Worm (Caenorhabditis elegans) whole organism, L4 larva: Measurements from ENCODE around the gene F44F4.9.

Experiments
- D1046.2 ChIP-seq: fragments of 200-800 bp; sonication (Bioruptor generic); IDR thresholded peaks from 2 replicates; pipeline ENCODE4 v1.3.6; 2022; ENCODE audit warnings: missing genetic modification characterization, missing compliant biosample characterization
- F26F4.8 ChIP-seq: fragments of 200-800 bp; sonication (Bioruptor generic); conservative IDR thresholded peaks from 2 replicates; pipeline ENCODE4 v1.3.6; 2022; ENCODE audit warnings: missing genetic modification characterization, missing compliant biosample characterization
- F37D6.2 ChIP-seq: sonication (generic microtip); optimal IDR thresholded peaks from 2 replicates; lab custom pipeline; 2016; ENCODE audit warnings: mild to moderate bottlenecking, missing genetic modification characterization, missing compliant biosample characterization
- T20F7.1 ChIP-seq: fragments of 200-800 bp; sonication (Bioruptor generic); optimal IDR thresholded peaks from 2 replicates; lab custom pipeline; 2018; ENCODE audit warnings: mild to moderate bottlenecking, missing genetic modification characterization, missing compliant biosample characterization
- ZK546.5 ChIP-seq, 2 experiments: sonication (generic microtip); optimal IDR thresholded peaks; 2 replicates each; lab custom pipeline; 2017; ENCODE audit warnings: missing biosample characterization in 2 of 2, missing genetic modification characterization in 2 of 2
- aha-1 ChIP-seq: fragments of 150-350 bp; peaks from one replicate; lab custom pipeline; 2014; ENCODE audit warnings: missing biosample characterization, missing genetic modification characterization
- ceh-44 ChIP-seq: fragments of 200-800 bp; sonication (Bioruptor generic); IDR thresholded peaks from 2 replicates; pipeline ENCODE4 v1.3.6; 2022; ENCODE audit warnings: missing genetic modification reagents, missing genetic modification characterization, missing compliant biosample characterization
- cey-2 ChIP-seq: sonication (generic microtip); optimal IDR thresholded peaks from 3 replicates; lab custom pipeline; 2017; ENCODE audit warnings: missing genetic modification characterization, mild to moderate bottlenecking, missing compliant biosample characterization, antibody characterized with exemption, borderline replicate concordance; ENCODE audit not compliant: insufficient read depth
- daf-16 ChIP-seq, 3 experiments: sonication (generic microtip); optimal IDR thresholded peaks; 2 replicates each; lab custom pipeline; 2016 to 2017; ENCODE audit warnings: missing genetic modification characterization in 3 of 3, missing genetic modification reagents in 3 of 3, mild to moderate bottlenecking in 2 of 3, missing compliant biosample characterization in 2 of 3, missing biosample characterization in 1 of 3, moderate library complexity in 1 of 3
- dmd-8 ChIP-seq: fragments of 200-800 bp; sonication (Bioruptor generic); IDR thresholded peaks from 2 replicates; pipeline ENCODE4 v1.3.6; 2022; ENCODE audit warnings: missing genetic modification characterization, missing compliant biosample characterization
- dmd-9 ChIP-seq: fragments of 200-800 bp; sonication (Bioruptor generic); IDR thresholded peaks from 2 replicates; pipeline ENCODE4 v1.3.6; 2022; ENCODE audit warnings: missing genetic modification reagents, missing genetic modification characterization, missing compliant biosample characterization
- dpl-1 ChIP-seq: fragments of 150-350 bp; optimal IDR thresholded peaks from 2 replicates; lab custom pipeline; 2014; ENCODE audit warnings: missing biosample characterization, missing genetic modification reagents, missing genetic modification characterization
- duxl-1 ChIP-seq: sonication (generic microtip); optimal IDR thresholded peaks from 2 replicates; lab custom pipeline; 2016; ENCODE audit warnings: mild to moderate bottlenecking, missing genetic modification characterization, moderate library complexity, missing compliant biosample characterization; ENCODE audit not compliant: poor library complexity
- egl-43 ChIP-seq: fragments of 200-800 bp; sonication (Bioruptor generic); IDR thresholded peaks from 2 replicates; pipeline ENCODE4 v1.3.6; 2022; ENCODE audit warnings: missing genetic modification reagents, missing genetic modification characterization, missing compliant biosample characterization
- gei-8 ChIP-seq: fragments of 200-800 bp; sonication (Bioruptor generic); optimal IDR thresholded peaks from 2 replicates; lab custom pipeline; 2018; ENCODE audit warnings: mild to moderate bottlenecking, missing genetic modification characterization, missing compliant biosample characterization
- lin-1 ChIP-seq: fragments of 200-800 bp; sonication (Bioruptor generic); IDR thresholded peaks from 2 replicates; pipeline ENCODE4 v1.3.6; 2022; ENCODE audit warnings: missing genetic modification reagents, missing genetic modification characterization, missing compliant biosample characterization
- lsy-2 ChIP-seq, 2 experiments: fragments of 150-350 bp in 1 of 2; sonication (generic microtip) in 1 of 2; optimal IDR thresholded peaks; 2 replicates each; lab custom pipeline; 2014 to 2017; ENCODE audit warnings: missing biosample characterization in 2 of 2, missing genetic modification characterization in 2 of 2
- madf-5 ChIP-seq, 2 experiments: fragments of 200-800 bp; sonication (Bioruptor generic); IDR thresholded peaks; 2 replicates each; pipeline ENCODE4 v1.3.6; 2022; ENCODE audit warnings: missing compliant biosample characterization in 2 of 2, missing genetic modification characterization in 2 of 2
- mdl-1 ChIP-seq, 2 experiments: fragments of 150-350 bp in 1 of 2; sonication (generic microtip) in 1 of 2; optimal IDR thresholded peaks; 2 replicates each; lab custom pipeline; 2014 to 2017; ENCODE audit warnings: missing biosample characterization in 2 of 2, missing genetic modification characterization in 2 of 2
- mep-1 ChIP-seq: fragments of 150-350 bp; sonication (generic microtip); optimal IDR thresholded peaks from 3 replicates; lab custom pipeline; 2014; ENCODE audit warnings: missing biosample characterization, missing genetic modification characterization
- mes-2 ChIP-seq: sonication (generic microtip); optimal IDR thresholded peaks from 2 replicates; lab custom pipeline; 2016; ENCODE audit warnings: missing genotype, mild to moderate bottlenecking, missing genetic modification characterization, missing compliant biosample characterization; ENCODE audit not compliant: poor library complexity, severe bottlenecking
- mxl-3 ChIP-seq: fragments of 200-800 bp; sonication (Bioruptor generic); optimal IDR thresholded peaks from 2 replicates; lab custom pipeline; 2018; ENCODE audit warnings: mild to moderate bottlenecking, missing genetic modification characterization, missing compliant biosample characterization
- nhr-10 ChIP-seq: fragments of 150-350 bp; optimal IDR thresholded peaks from 2 replicates; lab custom pipeline; 2014; ENCODE audit warnings: missing biosample characterization, missing genetic modification characterization
- nhr-111 ChIP-seq: fragments of 200-800 bp; sonication (Bioruptor generic); optimal IDR thresholded peaks from 2 replicates; lab custom pipeline; 2018; ENCODE audit warnings: mild to moderate bottlenecking, missing genetic modification characterization, missing compliant biosample characterization
- nhr-25 ChIP-seq: sonication (generic microtip); optimal IDR thresholded peaks from 2 replicates; lab custom pipeline; 2017; ENCODE audit warnings: missing genetic modification characterization, mild to moderate bottlenecking, missing compliant biosample characterization, antibody characterized with exemption, moderate library complexity, borderline replicate concordance; ENCODE audit not compliant: insufficient read depth
- nhr-28 ChIP-seq: fragments of 150-350 bp; optimal IDR thresholded peaks from 2 replicates; lab custom pipeline; 2014; ENCODE audit warnings: missing biosample characterization, missing genetic modification characterization
- nhr-48 ChIP-seq: sonication (generic microtip); optimal IDR thresholded peaks from 2 replicates; lab custom pipeline; 2016; ENCODE audit warnings: mild to moderate bottlenecking, missing genetic modification characterization, missing compliant biosample characterization
- saeg-2 ChIP-seq: fragments of 200-800 bp; sonication (Bioruptor generic); IDR thresholded peaks from 2 replicates; pipeline ENCODE4 v1.3.6; 2022; ENCODE audit warnings: missing genetic modification reagents, missing genetic modification characterization, missing compliant biosample characterization
- set-16 ChIP-seq: fragments of 200-800 bp; sonication (Bioruptor generic); IDR thresholded peaks from 2 replicates; pipeline ENCODE4 v1.3.6; 2022; ENCODE audit warnings: missing genetic modification reagents, missing genetic modification characterization, missing compliant biosample characterization
- unc-130 ChIP-seq: sonication (generic microtip); optimal IDR thresholded peaks from 2 replicates; lab custom pipeline; 2016; ENCODE audit warnings: missing genetic modification reagents, missing genetic modification characterization, missing compliant biosample characterization
- unc-62 ChIP-seq, 3 experiments: fragments of 150-350 bp in 1 of 3; sonication (generic microtip); optimal IDR thresholded peaks in 2 of 3; peaks in 1 of 3; 1 replicate in 1 of 3; 2 replicates in 2 of 3; lab custom pipeline; 2014 to 2017; ENCODE audit warnings: missing biosample characterization in 3 of 3, missing genetic modification characterization in 3 of 3, missing genetic modification reagents in 3 of 3, missing genotype in 1 of 3

The F44F4.9 gene

ce11 chrII:10948236-10949025 is 32.8 kb upstream of the F44F4.9 start (continued):
- TF ChIP-seq dpl-1 (GFP tag; lab: Kevin White, UChicago) (peak; percentile 10), nhr-10 (no peak), D1046.2 (GFP tag; lab: Robert Waterston, UW) (no peak)

ce11 chrII:10947317-10947716 is 31.7 kb upstream of the F44F4.9 start, which contains the start of the genes tceb-3 and gskl-1:
TSS of gene tceb-3 (minus strand) at chrII:10947417.
TSS of gene gskl-1 (plus strand) at chrII:10947559.
- TF ChIP-seq lin-1 (GFP tag; lab: Robert Waterston, UW): no peak
- TF ChIP-seq madf-5 (GFP tag; IDR thresholded peaks at IDR 0.05; lab: Robert Waterston, UW): no peak
- TF ChIP-seq nhr-25 (tag; lab: Kevin White, UChicago): no peak

- no peak for TF ChIP-seq saeg-2
- no peak for TF ChIP-seq F26F4.8
- TF ChIP-seq unc-62 (GFP tag; optimal IDR thresholded peaks at IDR 0.05 in 1 of 2; lab: Kevin White, UChicago): peak in 1 of 2 experiments; percentile 56
- no peak for TF ChIP-seq unc-62 (tag; optimal IDR thresholded peaks at IDR 0.05; lab: Kevin White, UChicago)
- TF ChIP-seq F37D6.2 (tag; lab: Kevin White, UChicago): no peak
- TF ChIP-seq daf-16 (GFP tag; optimal IDR thresholded peaks at IDR 0.05; lab: Kevin White, UChicago): no peak
- no peak for TF ChIP-seq daf-16 (tag; optimal IDR thresholded peaks at IDR 0.05; lab: Kevin White, UChicago)
- TF ChIP-seq nhr-28 (tag; lab: Kevin White, UChicago): peak; percentile 86
- TF ChIP-seq ceh-44: no peak
- TF ChIP-seq lsy-2 (tag; optimal IDR thresholded peaks at IDR 0.05; lab: Kevin White, UChicago): peak in 1 of 2 experiments; percentile 61
- peak; percentile 20 for TF ChIP-seq mes-2
- peak; percentile 6 for TF ChIP-seq dpl-1 (GFP tag; lab: Kevin White, UChicago)
- TF ChIP-seq mep-1 (tag; lab: Kevin White, UChicago): peak; percentile 25
- TF ChIP-seq T20F7.1 (GFP tag; lab: Kevin White, UChicago): no peak
- no peak for TF ChIP-seq unc-130 (GFP tag; lab: Kevin White, UChicago)
- TF ChIP-seq aha-1 (tag; lab: Kevin White, UChicago): peak; percentile 67
- TF ChIP-seq mxl-3: peak; percentile 25
These were observed 31.2 kb upstream of the F44F4.9 start for ce11 chrII:10946848-10947247.

ce11 chrII:10945446-10945845 is 29.8 kb upstream of the F44F4.9 start:
- TF ChIP-seq dmd-9 (GFP tag; lab: Robert Waterston, UW) (no peak), duxl-1 (no peak), cey-2 (tag; lab: Kevin White, UChicago) (no peak), mes-2 (no peak), dmd-8 (no peak), aha-1 (tag; lab: Kevin White, UChicago) (no peak), ZK546.5 (tag; optimal IDR thresholded peaks at IDR 0.05; lab: Kevin White, UChicago) (no peak), dpl-1 (GFP tag; lab: Kevin White, UChicago) (no peak), nhr-111 (GFP tag; lab: Kevin White, UChicago) (no peak), gei-8 (GFP tag; lab: Kevin White, UChicago) (no peak), nhr-48 (tag; lab: Kevin White, UChicago) (no peak), mdl-1 (tag; optimal IDR thresholded peaks at IDR 0.05; lab: Kevin White, UChicago) (no peak)

- TF ChIP-seq egl-43 (0 out of 2 replicates have a peak, but pooled peaks have one; percentile 51), set-16 (GFP tag; lab: Robert Waterston, UW) (peak; percentile 83)
These were observed 26.3 kb upstream of the F44F4.9 start, which contains the start of gene R03D7.15 for ce11 chrII:10941918-10942317. TSS of gene R03D7.15 (plus strand) at chrII:10942216.
